Worm (Caenorhabditis elegans): ENCODE data around the gene R01H2.4.

DNA sequence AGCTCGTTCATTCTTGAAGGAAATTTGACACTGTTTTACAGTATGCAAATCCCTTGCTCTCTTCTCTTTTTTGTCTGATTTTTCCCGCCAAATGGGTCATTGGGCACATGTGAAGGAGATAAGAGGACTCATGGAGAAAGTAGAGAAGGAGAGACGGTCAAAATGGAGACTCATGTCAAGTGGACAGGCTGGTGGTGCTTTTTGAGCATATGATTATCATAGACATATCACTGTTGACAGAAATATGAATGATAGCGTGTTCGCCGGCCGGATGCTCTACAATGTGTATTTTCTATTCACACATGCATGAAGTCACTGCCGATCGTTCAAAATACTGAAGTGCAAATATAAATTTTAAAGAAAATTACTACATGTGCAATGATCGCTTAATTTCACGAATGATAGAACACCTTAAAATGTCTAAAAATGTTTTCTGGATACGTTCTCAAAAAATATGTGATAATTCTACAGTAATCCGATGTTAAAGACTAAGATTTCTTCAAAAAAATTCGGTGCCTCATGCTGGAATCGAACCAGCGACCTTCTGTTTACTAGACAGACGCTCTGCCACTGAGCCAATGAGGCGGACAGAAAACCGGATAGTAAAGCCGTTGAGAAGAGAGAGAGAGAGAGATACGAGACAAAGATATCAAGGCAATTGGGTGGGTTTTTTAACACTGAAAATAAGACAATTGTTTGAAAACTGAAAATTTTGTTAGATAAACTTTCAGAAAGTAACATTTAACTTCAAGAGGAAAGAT is 33.9 kb downstream of the R01H2.4 start:
- TF ChIP-seq lin-13 (GFP tag; optimal IDR thresholded peaks at IDR 0.05) (peak; percentile 2), lir-3 (tag; optimal IDR thresholded peaks at IDR 0.05; ENCODE audit: poor library complexity) (no peak), ztf-4 (tag; optimal IDR thresholded peaks at IDR 0.05) (no peak), nhr-77 (tag; optimal IDR thresholded peaks at IDR 0.05) (no peak), snu-23 (GFP tag; optimal IDR thresholded peaks at IDR 0.05) (peak; percentile 65), nhr-12 (tag; optimal IDR thresholded peaks at IDR 0.05) (no peak), tbx-2 (tag; optimal IDR thresholded peaks at IDR 0.05) (no peak), egl-27 (tag; optimal IDR thresholded peaks at IDR 0.05) (no peak), skn-1 (tag; optimal IDR thresholded peaks at IDR 0.05) (peak; percentile 15), ceh-8 (GFP tag; optimal IDR thresholded peaks at IDR 0.05) (no peak), nhr-47 (tag; optimal IDR thresholded peaks at IDR 0.05) (peak; percentile 53), C16A3.4 (tag; optimal IDR thresholded peaks at IDR 0.05) (peak; percentile 45), grh-1 (GFP tag; IDR thresholded peaks at IDR 0.05) (no peak), unc-30 (tag; optimal IDR thresholded peaks at IDR 0.05) (no peak)
